Worm (Caenorhabditis elegans) whole organism, L3 larva: ENCODE measurements around the gene srg-48.

Source experiments
- ama-1 ChIP-seq: fragments of 150-350 bp; optimal IDR thresholded peaks from 2 replicates; lab custom pipeline; 2018
- egl-5 ChIP-seq: fragments of 150-350 bp; optimal IDR thresholded peaks from 2 replicates; lab custom pipeline; 2017; ENCODE audit warnings: missing biosample characterization, missing genetic modification reagents, missing genetic modification characterization, inconsistent platforms
- elt-2 ChIP-seq: sonication (generic microtip); optimal IDR thresholded peaks from 2 replicates; lab custom pipeline; 2016; ENCODE audit warnings: missing genetic modification reagents, mild to moderate bottlenecking, missing genetic modification characterization, missing compliant biosample characterization
- fkh-10 ChIP-seq: sonication (generic microtip); optimal IDR thresholded peaks from 2 replicates; lab custom pipeline; 2017; ENCODE audit warnings: missing biosample characterization, missing genetic modification reagents, missing genetic modification characterization
- fkh-2 ChIP-seq: fragments of 150-350 bp; optimal IDR thresholded peaks from 2 replicates; lab custom pipeline; 2014; ENCODE audit warnings: missing biosample characterization, missing genetic modification reagents, missing genetic modification characterization
- mdl-1 ChIP-seq: fragments of 150-350 bp; optimal IDR thresholded peaks from 2 replicates; lab custom pipeline; 2014; ENCODE audit warnings: missing biosample characterization, missing genetic modification characterization
- nhr-11 ChIP-seq: fragments of 150-350 bp; optimal IDR thresholded peaks from 2 replicates; lab custom pipeline; 2014; ENCODE audit warnings: missing biosample characterization, missing genetic modification characterization
- nhr-12 ChIP-seq: fragments of 150-350 bp; optimal IDR thresholded peaks from 2 replicates; lab custom pipeline; 2014; ENCODE audit warnings: missing biosample characterization, missing genetic modification characterization
- nhr-25 ChIP-seq: sonication (generic microtip); optimal IDR thresholded peaks from 2 replicates; lab custom pipeline; 2017; ENCODE audit warnings: missing biosample characterization, missing genetic modification characterization
- pqm-1 ChIP-seq: fragments of 150-350 bp; optimal IDR thresholded peaks from 2 replicates; lab custom pipeline; 2017; ENCODE audit warnings: missing biosample characterization, missing genetic modification characterization, inconsistent platforms
- skn-1 ChIP-seq: fragments of 150-350 bp; optimal IDR thresholded peaks from 2 replicates; lab custom pipeline; 2014; ENCODE audit warnings: missing biosample characterization, missing genetic modification characterization
- unc-62 ChIP-seq: fragments of 150-350 bp; sonication (generic microtip); optimal IDR thresholded peaks from 4 replicates; lab custom pipeline; 2014; ENCODE audit warnings: missing biosample characterization, missing genetic modification reagents, missing genetic modification characterization

- no peak for TF ChIP-seq nhr-25 (tag; lab: Kevin White, UChicago)
- TF ChIP-seq skn-1 (tag; lab: Kevin White, UChicago) = no peak
- TF ChIP-seq mdl-1 (tag; lab: Kevin White, UChicago) = no peak
- TF ChIP-seq unc-62 = no peak
- no peak for TF ChIP-seq egl-5 (tag; lab: Kevin White, UChicago)
- no peak for TF ChIP-seq elt-2 (tag; lab: Kevin White, UChicago)
- no peak for TF ChIP-seq nhr-12 (tag; lab: Kevin White, UChicago)
- no peak for TF ChIP-seq fkh-10 (GFP tag; lab: Kevin White, UChicago)
- TF ChIP-seq ama-1 (lab: Kevin White, UChicago) = no peak
- no peak for TF ChIP-seq pqm-1 (tag; lab: Kevin White, UChicago)
- no peak for TF ChIP-seq fkh-2 (tag; lab: Kevin White, UChicago)
- TF ChIP-seq nhr-11 = no peak
Observed at ce11 chrIV:7095396-7095964, 23.3 kb downstream of the srg-48 start.
